Fruit fly (Drosophila melanogaster) whole organism, embryonic: Measurements from ENCODE around the gene Grl36a.

Source experiments
- Atf6 ChIP-seq: fragments of 200-800 bp; sonication (Bioruptor generic); IDR thresholded peaks from 2 replicates; pipeline ENCODE4 v1.3.6; 2022; ENCODE audit warnings: missing biosample characterization, missing genetic modification characterization
- B-H2 ChIP-seq: fragments of 200-800 bp; sonication (Bioruptor generic); optimal IDR thresholded peaks from 2 replicates; lab custom pipeline; 2018; ENCODE audit warnings: missing biosample characterization, mild to moderate bottlenecking, missing genetic modification characterization
- Bteb2 ChIP-seq: fragments of 200-800 bp; sonication (Bioruptor generic); optimal IDR thresholded peaks from 2 replicates; lab custom pipeline; 2016; ENCODE audit warnings: missing biosample characterization, missing genetic modification characterization
- C15 ChIP-seq: fragments of 200-800 bp; sonication (Bioruptor generic); IDR thresholded peaks from 3 replicates; pipeline ENCODE4 v1.3.6; 2022; ENCODE audit warnings: missing biosample characterization, missing genetic modification characterization
- CG10147 ChIP-seq: fragments of 200-800 bp; sonication (Bioruptor generic); optimal IDR thresholded peaks from 2 replicates; lab custom pipeline; 2019; ENCODE audit warnings: missing biosample characterization, mild to moderate bottlenecking, missing genetic modification characterization, moderate library complexity
- CG10267 ChIP-seq: fragments of 200-800 bp; sonication (Bioruptor generic); optimal IDR thresholded peaks from 2 replicates; lab custom pipeline; 2018; ENCODE audit warnings: missing biosample characterization, mild to moderate bottlenecking, missing genetic modification characterization, moderate library complexity
- CG12219 ChIP-seq: fragments of 200-800 bp; sonication (Bioruptor generic); optimal IDR thresholded peaks from 3 replicates; lab custom pipeline; 2018; ENCODE audit warnings: missing biosample characterization, mild to moderate bottlenecking, missing genetic modification characterization
- CG12391 ChIP-seq: fragments of 200-800 bp; sonication (Bioruptor generic); optimal IDR thresholded peaks from 3 replicates; lab custom pipeline; 2018; ENCODE audit warnings: missing biosample characterization, mild to moderate bottlenecking, missing genetic modification characterization, moderate library complexity
- CG13424 ChIP-seq: fragments of 200-800 bp; sonication (Bioruptor generic); optimal IDR thresholded peaks from 2 replicates; lab custom pipeline; 2019; ENCODE audit warnings: missing biosample characterization, mild to moderate bottlenecking, missing genetic modification characterization, moderate library complexity
- CG15269 ChIP-seq: fragments of 200-800 bp; sonication (Bioruptor generic); optimal IDR thresholded peaks from 2 replicates; lab custom pipeline; 2018; ENCODE audit warnings: missing biosample characterization, mild to moderate bottlenecking, missing genetic modification characterization, moderate library complexity
- CG16815 ChIP-seq: fragments of 200-800 bp; sonication (Bioruptor generic); optimal IDR thresholded peaks from 3 replicates; lab custom pipeline; 2017; ENCODE audit warnings: missing biosample characterization, mild to moderate bottlenecking, missing genetic modification characterization
- CG2120 ChIP-seq: fragments of 200-800 bp; sonication (Bioruptor generic); optimal IDR thresholded peaks from 3 replicates; lab custom pipeline; 2016; ENCODE audit warnings: missing biosample characterization, missing genetic modification characterization
- CG2889 ChIP-seq: fragments of 200-800 bp; sonication (Bioruptor generic); IDR thresholded peaks from 3 replicates; pipeline ENCODE4 v1.3.6; 2022; ENCODE audit warnings: missing biosample characterization, missing genetic modification characterization
- CG30020 ChIP-seq: fragments of 200-800 bp; optimal IDR thresholded peaks from 2 replicates; lab custom pipeline; 2019; ENCODE audit warnings: missing biosample characterization, mild to moderate bottlenecking, missing genetic modification characterization, moderate library complexity
- CG30403 ChIP-seq: fragments of 200-800 bp; sonication (Bioruptor generic); optimal IDR thresholded peaks from 3 replicates; lab custom pipeline; 2016; ENCODE audit warnings: missing biosample characterization, missing genetic modification characterization
- CG30431 ChIP-seq: fragments of 200-800 bp; sonication (Bioruptor generic); optimal IDR thresholded peaks from 2 replicates; lab custom pipeline; 2017; ENCODE audit warnings: missing biosample characterization, missing genetic modification characterization
- CG33557 ChIP-seq: fragments of 200-800 bp; sonication (Bioruptor generic); optimal IDR thresholded peaks from 2 replicates; lab custom pipeline; 2019; ENCODE audit warnings: missing biosample characterization, mild to moderate bottlenecking, missing genetic modification characterization, moderate library complexity
- CG3995 ChIP-seq: fragments of 200-800 bp; sonication (Bioruptor generic); optimal IDR thresholded peaks from 3 replicates; lab custom pipeline; 2016; ENCODE audit warnings: missing biosample characterization, missing genetic modification characterization
- CG6813 ChIP-seq: fragments of 200-800 bp; sonication (Bioruptor generic); optimal IDR thresholded peaks from 2 replicates; lab custom pipeline; 2017; ENCODE audit warnings: missing biosample characterization, missing genetic modification characterization, mild to moderate bottlenecking, moderate library complexity, missing genetic modification reagents
- CG6854 ChIP-seq: fragments of 200-800 bp; sonication (Bioruptor generic); optimal IDR thresholded peaks from 3 replicates; lab custom pipeline; 2017; ENCODE audit warnings: missing biosample characterization, mild to moderate bottlenecking, missing genetic modification characterization
- CG7271 ChIP-seq: fragments of 200-800 bp; sonication (Bioruptor generic); optimal IDR thresholded peaks from 2 replicates; lab custom pipeline; 2018; ENCODE audit warnings: missing biosample characterization, mild to moderate bottlenecking, missing genetic modification characterization, moderate library complexity
- CG9437 ChIP-seq: fragments of 200-800 bp; sonication (Bioruptor generic); optimal IDR thresholded peaks from 2 replicates; lab custom pipeline; 2018; ENCODE audit warnings: missing biosample characterization, mild to moderate bottlenecking, missing genetic modification characterization
- CG9876 ChIP-seq: fragments of 200-800 bp; sonication (Bioruptor generic); optimal IDR thresholded peaks from 2 replicates; lab custom pipeline; 2016; ENCODE audit warnings: missing biosample characterization, missing genetic modification characterization
- CG9932 ChIP-seq: fragments of 200-800 bp; sonication (Bioruptor generic); IDR thresholded peaks from 2 replicates; pipeline ENCODE4 v1.3.6; 2022; ENCODE audit warnings: missing biosample characterization, missing genetic modification characterization
- Camta ChIP-seq: fragments of 200-800 bp; sonication (Bioruptor generic); optimal IDR thresholded peaks from 2 replicates; lab custom pipeline; 2016; ENCODE audit warnings: missing biosample characterization, missing genetic modification characterization
- Dbx ChIP-seq: fragments of 200-800 bp; sonication (Bioruptor generic); IDR thresholded peaks from 3 replicates; pipeline ENCODE4 v1.3.6; 2022; ENCODE audit warnings: missing biosample characterization, missing genetic modification characterization
- Dek ChIP-seq: fragments of 200-800 bp; sonication (Bioruptor generic); optimal IDR thresholded peaks from 3 replicates; lab custom pipeline; 2019; ENCODE audit warnings: missing biosample characterization, mild to moderate bottlenecking, missing genetic modification characterization, moderate library complexity
- ERR ChIP-seq: fragments of 200-800 bp; sonication (Bioruptor generic); optimal IDR thresholded peaks from 2 replicates; lab custom pipeline; 2016; ENCODE audit warnings: missing biosample characterization, missing genetic modification characterization
- HmgD ChIP-seq: fragments of 200-800 bp; sonication (Bioruptor generic); optimal IDR thresholded peaks from 3 replicates; lab custom pipeline; 2016; ENCODE audit warnings: missing biosample characterization, missing genetic modification characterization
- NC2β ChIP-seq: fragments of 200-800 bp; sonication (Bioruptor generic); optimal IDR thresholded peaks from 2 replicates; lab custom pipeline; 2016; ENCODE audit warnings: missing biosample characterization, missing genetic modification characterization
- NK7.1 ChIP-seq: fragments of 200-800 bp; sonication (Bioruptor generic); optimal IDR thresholded peaks from 3 replicates; lab custom pipeline; 2016; ENCODE audit warnings: missing biosample characterization, missing genetic modification characterization
- Nf-YB ChIP-seq: fragments of 200-800 bp; sonication (Bioruptor generic); optimal IDR thresholded peaks from 3 replicates; lab custom pipeline; 2019; ENCODE audit warnings: missing biosample characterization, mild to moderate bottlenecking, missing genetic modification characterization, moderate library complexity
- Optix ChIP-seq: fragments of 200-800 bp; sonication (Bioruptor generic); IDR thresholded peaks from 3 replicates; pipeline ENCODE4 v1.3.6; 2022; ENCODE audit warnings: missing biosample characterization, missing genetic modification characterization
- Pdp1 ChIP-seq, 2 experiments: fragments of 200-800 bp; sonication (Bioruptor generic); optimal IDR thresholded peaks; 3 replicates each; lab custom pipeline; 2016; ENCODE audit warnings: missing biosample characterization in 2 of 2, missing genetic modification characterization in 2 of 2, mild to moderate bottlenecking in 1 of 2, moderate library complexity in 1 of 2
- Rx ChIP-seq: fragments of 200-800 bp; sonication (Bioruptor generic); IDR thresholded peaks from 2 replicates; pipeline ENCODE4 v1.3.6; 2022; ENCODE audit warnings: missing biosample characterization, missing genetic modification characterization
- Side ChIP-seq: fragments of 200-800 bp; sonication (Bioruptor generic); optimal IDR thresholded peaks from 2 replicates; lab custom pipeline; 2016; ENCODE audit warnings: missing biosample characterization, missing genetic modification characterization
- Sin3A ChIP-seq: fragments of >200 bp; optimal IDR thresholded peaks from 2 replicates; lab custom pipeline; 2018
- Taf1 ChIP-seq: fragments of 200-800 bp; sonication (Bioruptor generic); IDR thresholded peaks from 2 replicates; pipeline ENCODE4 v1.3.6; 2022; ENCODE audit warnings: missing biosample characterization, missing genetic modification characterization
- Usf ChIP-seq: fragments of 200-800 bp; sonication (Bioruptor generic); optimal IDR thresholded peaks from 2 replicates; lab custom pipeline; 2017; ENCODE audit warnings: missing genotype, missing biosample characterization, missing genetic modification characterization
- dmrt11E ChIP-seq: fragments of 200-800 bp; sonication (Bioruptor generic); optimal IDR thresholded peaks from 3 replicates; lab custom pipeline; 2018; ENCODE audit warnings: missing biosample characterization, mild to moderate bottlenecking, missing genetic modification characterization, moderate library complexity
- gsb-n ChIP-seq: fragments of 200-800 bp; sonication (Bioruptor generic); optimal IDR thresholded peaks from 3 replicates; lab custom pipeline; 2018; ENCODE audit warnings: missing biosample characterization, mild to moderate bottlenecking, missing genetic modification characterization
- kay ChIP-seq: fragments of 200-800 bp; sonication (Bioruptor generic); optimal IDR thresholded peaks from 2 replicates; lab custom pipeline; 2016; ENCODE audit warnings: missing biosample characterization, missing genetic modification characterization
- mirr ChIP-seq: fragments of 200-800 bp; sonication (Bioruptor generic); optimal IDR thresholded peaks from 3 replicates; lab custom pipeline; 2018; ENCODE audit warnings: missing biosample characterization, mild to moderate bottlenecking, missing genetic modification characterization
- pho ChIP-seq: fragments of 200-800 bp; sonication (Bioruptor generic); optimal IDR thresholded peaks from 2 replicates; lab custom pipeline; 2016; ENCODE audit warnings: missing biosample characterization, missing genetic modification characterization
- pnt ChIP-seq: fragments of 200-800 bp; sonication (Bioruptor generic); optimal IDR thresholded peaks from 3 replicates; lab custom pipeline; 2016; ENCODE audit warnings: missing biosample characterization, missing genetic modification characterization
- pros ChIP-seq: fragments of 200-800 bp; sonication (Bioruptor generic); optimal IDR thresholded peaks from 3 replicates; lab custom pipeline; 2019; ENCODE audit warnings: missing biosample characterization, mild to moderate bottlenecking, missing genetic modification characterization, moderate library complexity
- shn ChIP-seq: fragments of 200-800 bp; sonication (Bioruptor generic); optimal IDR thresholded peaks from 3 replicates; lab custom pipeline; 2016; ENCODE audit warnings: missing biosample characterization, missing genetic modification characterization
- sisA ChIP-seq: fragments of 200-800 bp; sonication (Bioruptor generic); IDR thresholded peaks from 2 replicates; pipeline ENCODE4 v1.3.6; 2022; ENCODE audit warnings: missing biosample characterization, missing genetic modification characterization
- slp2 ChIP-seq: fragments of 200-800 bp; sonication (Bioruptor generic); optimal IDR thresholded peaks from 2 replicates; lab custom pipeline; 2016; ENCODE audit warnings: missing biosample characterization, missing genetic modification characterization
- sr ChIP-seq: fragments of 200-800 bp; sonication (Bioruptor generic); IDR thresholded peaks from 3 replicates; pipeline ENCODE4 v1.3.6; 2022; ENCODE audit warnings: missing biosample characterization, missing genetic modification characterization
- tgo ChIP-seq: fragments of 200-800 bp; sonication (Bioruptor generic); IDR thresholded peaks from 3 replicates; pipeline ENCODE4 v1.3.6; 2022; ENCODE audit warnings: missing biosample characterization, missing genetic modification characterization
- vfl ChIP-seq: fragments of 200-800 bp; sonication (Bioruptor generic); optimal IDR thresholded peaks from 2 replicates; lab custom pipeline; 2016; ENCODE audit warnings: missing biosample characterization, missing genetic modification characterization
- zen2 ChIP-seq: fragments of 200-800 bp; sonication (Bioruptor generic); IDR thresholded peaks from 3 replicates; pipeline ENCODE4 v1.3.6; 2022; ENCODE audit warnings: missing biosample characterization, missing genetic modification characterization; ENCODE audit not compliant: partially characterized antibody

The Grl36a gene

dm6 chr2L:17159641-17160040, 22.1 kb upstream of the Grl36a start (continued):
- TF ChIP-seq CG9932 (GFP tag; lab: Robert Waterston, UW) (peak; percentile 30; the same call in 1 of the 2 replicates), slp2 (GFP tag; lab: Kevin White, UChicago) (no peak), sisA (GFP tag; lab: Robert Waterston, UW) (no peak), Optix (GFP tag; lab: Robert Waterston, UW) (no peak), Rx (GFP tag; lab: Robert Waterston, UW) (no peak), Atf6 (no peak), Taf1 (GFP tag; lab: Robert Waterston, UW) (no peak), CG9876 (no peak), CG7271 (no peak), zen2 (GFP tag; lab: Robert Waterston, UW) (no peak), CG12219 (no peak), kay (GFP tag; lab: Kevin White, UChicago) (no peak), vfl (GFP tag; lab: Kevin White, UChicago) (no peak), Dek (tag; lab: Kevin White, UChicago) (no peak), ERR (GFP tag; lab: Kevin White, UChicago) (no peak), CG33557 (GFP tag; lab: Kevin White, UChicago) (no peak), sr (GFP tag; lab: Robert Waterston, UW) (no peak), CG12391 (tag; lab: Kevin White, UChicago) (no peak), CG2120 (GFP tag; lab: Kevin White, UChicago) (peak; percentile 52), CG15269 (peak; percentile 53), CG10147 (no peak), pho (GFP tag; lab: Kevin White, UChicago) (no peak), CG13424 (peak; percentile 34), CG2889 (no peak), CG16815 (GFP tag; lab: Kevin White, UChicago) (no peak), NK7.1 (GFP tag; lab: Kevin White, UChicago) (no peak), CG30403 (GFP tag; lab: Kevin White, UChicago) (no peak), Dbx (GFP tag; lab: Robert Waterston, UW) (no peak), pros (no peak), shn (GFP tag; lab: Kevin White, UChicago) (no peak), CG6813 (GFP tag; lab: Kevin White, UChicago) (no peak), CG3995 (GFP tag; lab: Kevin White, UChicago) (no peak), Bteb2 (GFP tag; lab: Kevin White, UChicago) (no peak), CG9437 (GFP tag; lab: Kevin White, UChicago) (no peak), NC2β (GFP tag; lab: Kevin White, UChicago) (no peak), gsb-n (tag; lab: Kevin White, UChicago) (no peak), CG10267 (no peak), tgo (GFP tag; lab: Robert Waterston, UW) (no peak), pnt (GFP tag; lab: Kevin White, UChicago) (no peak), CG6854 (GFP tag; lab: Kevin White, UChicago) (no peak), C15 (GFP tag; lab: Robert Waterston, UW) (no peak), Side (GFP tag; lab: Kevin White, UChicago) (no peak), CG30020 (no peak), Sin3A (lab: Kevin White, UChicago) (no peak), mirr (GFP tag; lab: Kevin White, UChicago) (no peak), Camta (GFP tag; lab: Kevin White, UChicago) (no peak), dmrt11E (tag; lab: Kevin White, UChicago) (no peak), CG30431 (GFP tag; lab: Kevin White, UChicago) (no peak), Usf (GFP tag; lab: Kevin White, UChicago) (no peak), B-H2 (no peak), HmgD (GFP tag; lab: Kevin White, UChicago) (no peak), Nf-YB (GFP tag; lab: Kevin White, UChicago) (no peak), Pdp1 (GFP tag; optimal IDR thresholded peaks at IDR 0.05; lab: Kevin White, UChicago) (no peak)
